Worm (Caenorhabditis elegans): ENCODE results near the gene R02F11.12.

- TF ChIP-seq nhr-11 (tag; optimal IDR thresholded peaks at IDR 0.05) (no peak), mab-9 (GFP tag; IDR thresholded peaks at IDR 0.05) (no peak), unc-62 (GFP tag; optimal IDR thresholded peaks at IDR 0.05) (no peak), lin-13 (GFP tag; optimal IDR thresholded peaks at IDR 0.05) (no peak), elt-2 (tag; optimal IDR thresholded peaks at IDR 0.05) (no peak)
Measured at ce11 chrV:4755308-4756029, 35.0 kb upstream of the R02F11.12 start, which contains the start of gene pgl-3.

Measured in whole organism, L1 larva.